Worm (Caenorhabditis elegans) whole organism, L1 larva: Measurements from ENCODE around the gene sdc-3.

ENCODE experiments used
- C04F5.9 ChIP-seq: sonication (generic microtip); optimal IDR thresholded peaks from 2 replicates; lab custom pipeline; 2016; ENCODE audit warnings: missing genetic modification characterization, missing compliant biosample characterization
- C16A3.4 ChIP-seq: fragments of 150-350 bp; optimal IDR thresholded peaks from 2 replicates; lab custom pipeline; 2014; ENCODE audit warnings: missing biosample characterization, missing genetic modification characterization
- Y116A8C.19 ChIP-seq: sonication (generic microtip); optimal IDR thresholded peaks from 2 replicates; lab custom pipeline; 2016; ENCODE audit warnings: missing compliant biosample characterization, missing genetic modification characterization, borderline replicate concordance
- alr-1 ChIP-seq: fragments of 200-800 bp; sonication (Bioruptor generic); optimal IDR thresholded peaks from 2 replicates; lab custom pipeline; 2018; ENCODE audit warnings: borderline replicate concordance, mild to moderate bottlenecking, missing genetic modification characterization, missing compliant biosample characterization
- aly-2 ChIP-seq: fragments of 150-350 bp; optimal IDR thresholded peaks from 2 replicates; lab custom pipeline; 2014; ENCODE audit warnings: missing biosample characterization, missing genetic modification characterization
- ama-1 ChIP-seq: fragments of 150-350 bp; optimal IDR thresholded peaks from 2 replicates; lab custom pipeline; 2014
- ceh-8 ChIP-seq: fragments of 200-800 bp; sonication (Bioruptor generic); optimal IDR thresholded peaks from 2 replicates; lab custom pipeline; 2018; ENCODE audit warnings: mild to moderate bottlenecking, missing genetic modification characterization, moderate library complexity, missing compliant biosample characterization
- ceh-82 ChIP-seq, 3 experiments: fragments of 150-350 bp in 1 of 3; sonication (generic microtip) in 2 of 3; optimal IDR thresholded peaks; 2 replicates each; lab custom pipeline; 2014 to 2017; ENCODE audit warnings: missing biosample characterization in 3 of 3, missing genetic modification characterization in 3 of 3
- ceh-90 ChIP-seq: sonication (generic microtip); optimal IDR thresholded peaks from 2 replicates; lab custom pipeline; 2016; ENCODE audit warnings: missing genetic modification characterization, missing compliant biosample characterization
- ces-1 ChIP-seq: fragments of 150-350 bp; optimal IDR thresholded peaks from 2 replicates; lab custom pipeline; 2014; ENCODE audit warnings: missing biosample characterization, missing genetic modification reagents, missing genetic modification characterization
- dpl-1 ChIP-seq, 3 experiments: fragments of 150-350 bp in 2 of 3; sonication (generic microtip) in 1 of 3; optimal IDR thresholded peaks; 2 replicates each; lab custom pipeline; 2014 to 2017; ENCODE audit warnings: missing biosample characterization in 3 of 3, missing genetic modification characterization in 3 of 3, missing genetic modification reagents in 3 of 3
- efl-3 ChIP-seq: fragments of 200-800 bp; sonication (Bioruptor generic); optimal IDR thresholded peaks from 2 replicates; lab custom pipeline; 2018; ENCODE audit warnings: mild to moderate bottlenecking, missing genetic modification characterization, missing compliant biosample characterization
- egl-27 ChIP-seq, 2 experiments: fragments of 150-350 bp in 1 of 2; sonication (generic microtip); optimal IDR thresholded peaks; 3 replicates each; lab custom pipeline; 2017 to 2018; ENCODE audit warnings: missing biosample characterization in 2 of 2, missing genetic modification characterization in 2 of 2, missing genetic modification reagents in 2 of 2
- elt-2 ChIP-seq: sonication (generic microtip); optimal IDR thresholded peaks from 2 replicates; lab custom pipeline; 2016; ENCODE audit warnings: missing genetic modification characterization, mild to moderate bottlenecking, inconsistent platforms, missing compliant biosample characterization, missing genetic modification reagents
- ets-5 ChIP-seq: fragments of 200-800 bp; sonication (Bioruptor generic); IDR thresholded peaks from 2 replicates; pipeline ENCODE4 v1.3.6; 2022; ENCODE audit warnings: missing genetic modification characterization, missing compliant biosample characterization
- fkh-10 ChIP-seq: sonication (generic microtip); optimal IDR thresholded peaks from 2 replicates; lab custom pipeline; 2017; ENCODE audit warnings: missing biosample characterization, missing genetic modification reagents, missing genetic modification characterization
- grh-1 ChIP-seq: fragments of 200-800 bp; sonication (Bioruptor generic); IDR thresholded peaks from 2 replicates; pipeline ENCODE4 v1.3.6; 2022; ENCODE audit warnings: missing genetic modification reagents, missing genetic modification characterization, missing compliant biosample characterization
- hlh-17 ChIP-seq: fragments of 200-800 bp; sonication (Bioruptor generic); optimal IDR thresholded peaks from 2 replicates; lab custom pipeline; 2018; ENCODE audit warnings: missing genetic modification characterization, mild to moderate bottlenecking, missing compliant biosample characterization, moderate library complexity, borderline replicate concordance
- hlh-4 ChIP-seq: sonication (generic microtip); optimal IDR thresholded peaks from 2 replicates; lab custom pipeline; 2016; ENCODE audit warnings: mild to moderate bottlenecking, missing genetic modification characterization, missing compliant biosample characterization
- hpl-2 ChIP-seq: fragments of 150-350 bp; optimal IDR thresholded peaks from 2 replicates; lab custom pipeline; 2014; ENCODE audit warnings: missing biosample characterization, missing genetic modification reagents, missing genetic modification characterization
- irx-1 ChIP-seq: sonication (generic microtip); optimal IDR thresholded peaks from 2 replicates; lab custom pipeline; 2016; ENCODE audit warnings: missing genetic modification characterization, missing compliant biosample characterization
- lin-13 ChIP-seq: fragments of 150-350 bp; optimal IDR thresholded peaks from 2 replicates; lab custom pipeline; 2014; ENCODE audit warnings: missing biosample characterization, missing genetic modification reagents, missing genetic modification characterization
- lin-14 ChIP-seq: fragments of 200-800 bp; sonication (Bioruptor generic); optimal IDR thresholded peaks from 2 replicates; lab custom pipeline; 2018; ENCODE audit warnings: mild to moderate bottlenecking, missing genetic modification characterization, moderate library complexity, missing compliant biosample characterization
- lir-3 ChIP-seq: sonication (generic microtip); optimal IDR thresholded peaks from 2 replicates; lab custom pipeline; 2016; ENCODE audit warnings: mild to moderate bottlenecking, missing genetic modification characterization, moderate library complexity, missing compliant biosample characterization; ENCODE audit not compliant: poor library complexity
- lsy-2 ChIP-seq, 2 experiments: fragments of 150-350 bp; optimal IDR thresholded peaks; 2 replicates each; lab custom pipeline; 2014; ENCODE audit warnings: missing biosample characterization in 2 of 2, missing genetic modification characterization in 2 of 2
- mab-9 ChIP-seq: fragments of 200-800 bp; sonication (Bioruptor generic); IDR thresholded peaks from 2 replicates; pipeline ENCODE4 v1.3.6; 2022; ENCODE audit warnings: missing genetic modification reagents, missing genetic modification characterization, missing compliant biosample characterization
- mdl-1 ChIP-seq, 2 experiments: fragments of 150-350 bp; optimal IDR thresholded peaks; 2 replicates each; lab custom pipeline; 2014 to 2017; ENCODE audit warnings: missing biosample characterization in 2 of 2, missing genetic modification characterization in 2 of 2, inconsistent platforms in 1 of 2
- mef-2 ChIP-seq: fragments of 150-350 bp; optimal IDR thresholded peaks from 2 replicates; lab custom pipeline; 2014; ENCODE audit warnings: missing biosample characterization, missing genetic modification characterization
- mep-1 ChIP-seq: fragments of 150-350 bp; optimal IDR thresholded peaks from 2 replicates; lab custom pipeline; 2014; ENCODE audit warnings: missing biosample characterization, missing genetic modification characterization
- nhr-11 ChIP-seq: fragments of 150-350 bp; optimal IDR thresholded peaks from 2 replicates; lab custom pipeline; 2014; ENCODE audit warnings: missing biosample characterization, missing genetic modification characterization
- nhr-19 ChIP-seq: fragments of 200-800 bp; sonication (Bioruptor generic); conservative IDR thresholded peaks from 2 replicates; pipeline ENCODE4 v1.3.6; 2022; ENCODE audit warnings: missing genetic modification characterization, missing compliant biosample characterization
- nhr-20 ChIP-seq: sonication (generic microtip); optimal IDR thresholded peaks from 2 replicates; lab custom pipeline; 2016; ENCODE audit warnings: mild to moderate bottlenecking, missing genetic modification characterization, missing compliant biosample characterization
- nhr-237 ChIP-seq: fragments of 150-350 bp; optimal IDR thresholded peaks from 2 replicates; lab custom pipeline; 2014; ENCODE audit warnings: missing biosample characterization, missing genetic modification characterization
- nhr-47 ChIP-seq: sonication (generic microtip); optimal IDR thresholded peaks from 2 replicates; lab custom pipeline; 2016; ENCODE audit warnings: mild to moderate bottlenecking, missing genetic modification characterization, moderate library complexity, missing compliant biosample characterization
- nhr-85 ChIP-seq: sonication (generic microtip); peaks from one replicate; lab custom pipeline; 2016; ENCODE audit warnings: missing genetic modification characterization, inconsistent platforms, missing compliant biosample characterization
- nhr-90 ChIP-seq: sonication (generic microtip); optimal IDR thresholded peaks from 2 replicates; lab custom pipeline; 2016; ENCODE audit warnings: mild to moderate bottlenecking, missing genetic modification characterization, missing compliant biosample characterization; ENCODE audit not compliant: poor library complexity
- pax-3 ChIP-seq: fragments of 200-800 bp; sonication (Bioruptor generic); optimal IDR thresholded peaks from 2 replicates; lab custom pipeline; 2018; ENCODE audit warnings: mild to moderate bottlenecking, missing genetic modification characterization, moderate library complexity, missing compliant biosample characterization
- rnt-1 ChIP-seq: sonication (generic microtip); optimal IDR thresholded peaks from 2 replicates; lab custom pipeline; 2016; ENCODE audit warnings: mild to moderate bottlenecking, missing genetic modification characterization, moderate library complexity, missing compliant biosample characterization
- snpc-4 ChIP-seq: fragments of 150-350 bp; optimal IDR thresholded peaks from 2 replicates; lab custom pipeline; 2014; ENCODE audit warnings: missing biosample characterization, missing genetic modification characterization
- sptf-1 ChIP-seq: fragments of 150-350 bp; optimal IDR thresholded peaks from 2 replicates; lab custom pipeline; 2014; ENCODE audit warnings: missing biosample characterization, missing genetic modification characterization
- unc-130 ChIP-seq: fragments of 150-350 bp; optimal IDR thresholded peaks from 2 replicates; lab custom pipeline; 2017; ENCODE audit warnings: missing biosample characterization, missing genetic modification characterization, inconsistent platforms
- unc-62 ChIP-seq: fragments of 150-350 bp; optimal IDR thresholded peaks from 2 replicates; lab custom pipeline; 2014; ENCODE audit warnings: missing biosample characterization, missing genetic modification reagents, missing genetic modification characterization
- unc-86 ChIP-seq: sonication (generic microtip); optimal IDR thresholded peaks from 2 replicates; lab custom pipeline; 2016; ENCODE audit warnings: missing genetic modification characterization, missing compliant biosample characterization
- unc-98 ChIP-seq: fragments of 200-800 bp; sonication (Bioruptor generic); IDR thresholded peaks from 2 replicates; pipeline ENCODE4 v1.3.6; 2022; ENCODE audit warnings: missing genetic modification characterization, missing compliant biosample characterization
- vab-15 ChIP-seq: sonication (generic microtip); optimal IDR thresholded peaks from 2 replicates; lab custom pipeline; 2017; ENCODE audit warnings: missing genotype, mild to moderate bottlenecking, missing genetic modification characterization, missing compliant biosample characterization
- xbp-1 ChIP-seq: sonication (generic microtip); optimal IDR thresholded peaks from 2 replicates; lab custom pipeline; 2016; ENCODE audit warnings: missing genetic modification characterization, missing compliant biosample characterization
- zag-1 ChIP-seq: fragments of 150-350 bp; optimal IDR thresholded peaks from 2 replicates; lab custom pipeline; 2014; ENCODE audit warnings: missing biosample characterization, missing genetic modification characterization
- zip-4 ChIP-seq: fragments of 200-800 bp; sonication (Bioruptor generic); optimal IDR thresholded peaks from 2 replicates; lab custom pipeline; 2018; ENCODE audit warnings: mild to moderate bottlenecking, missing genetic modification characterization, moderate library complexity, missing compliant biosample characterization
- ztf-4 ChIP-seq: fragments of 150-350 bp; optimal IDR thresholded peaks from 2 replicates; lab custom pipeline; 2014; ENCODE audit warnings: missing biosample characterization, missing genetic modification characterization

sdc-3 gene

ce11 chrV:15083659-15084058 lies 35.7 kb upstream of the sdc-3 start (continued):
- peak; percentile 18 for TF ChIP-seq rnt-1 (tag; lab: Kevin White, UChicago)
- no peak for TF ChIP-seq efl-3 (GFP tag; lab: Kevin White, UChicago)
- peak in 1 of 2 experiments; percentile 19 for TF ChIP-seq lsy-2 (tag; optimal IDR thresholded peaks at IDR 0.05; lab: Kevin White, UChicago)
- no peak for TF ChIP-seq nhr-11
- no peak for TF ChIP-seq nhr-47 (tag; lab: Kevin White, UChicago)
- no peak for TF ChIP-seq unc-62 (GFP tag; lab: Kevin White, UChicago)
- no peak for TF ChIP-seq ceh-82 (tag; optimal IDR thresholded peaks at IDR 0.05; lab: Kevin White, UChicago)
- no peak for TF ChIP-seq unc-98
- TF ChIP-seq xbp-1 (tag; lab: Kevin White, UChicago) = no peak
- TF ChIP-seq ama-1 (lab: Kevin White, UChicago) = peak; percentile 93
- no peak for TF ChIP-seq egl-27 (tag; optimal IDR thresholded peaks at IDR 0.05; lab: Kevin White, UChicago)
- TF ChIP-seq zip-4 (GFP tag; lab: Kevin White, UChicago) = no peak
- no peak for TF ChIP-seq vab-15
- TF ChIP-seq nhr-237 (tag; lab: Kevin White, UChicago) = no peak
- no peak for TF ChIP-seq hpl-2 (GFP tag; lab: Kevin White, UChicago)
- no peak for TF ChIP-seq grh-1
- no peak for TF ChIP-seq alr-1 (tag; lab: Kevin White, UChicago)
- no peak for TF ChIP-seq unc-86 (tag; lab: Kevin White, UChicago)
- TF ChIP-seq nhr-20 (tag; lab: Kevin White, UChicago) = peak; percentile 6
- TF ChIP-seq lin-13 (GFP tag; lab: Kevin White, UChicago) = no peak
- no peak for TF ChIP-seq mef-2 (tag; lab: Kevin White, UChicago)
- no peak for TF ChIP-seq lin-14 (GFP tag; lab: Kevin White, UChicago)
- no peak for TF ChIP-seq ets-5
- TF ChIP-seq ceh-8 (GFP tag; lab: Kevin White, UChicago) = no peak
- TF ChIP-seq aly-2 (tag; lab: Kevin White, UChicago) = peak; percentile 84
- no peak for TF ChIP-seq nhr-90 (tag; lab: Kevin White, UChicago)
- no peak for TF ChIP-seq ces-1 (GFP tag; lab: Kevin White, UChicago)
- no peak for TF ChIP-seq zag-1 (tag; lab: Kevin White, UChicago)
- TF ChIP-seq pax-3 (tag; lab: Kevin White, UChicago) = peak; percentile 30
- no peak for TF ChIP-seq dpl-1 (GFP tag; optimal IDR thresholded peaks at IDR 0.05; lab: Kevin White, UChicago)
- no peak for TF ChIP-seq nhr-85
- TF ChIP-seq C04F5.9 (tag; lab: Kevin White, UChicago) = no peak
- no peak for TF ChIP-seq Y116A8C.19

ce11 chrV:15082291-15082690 lies 34.3 kb upstream of the sdc-3 start, which contains the start of the genes C01G10.10 and C01G10.9:
Gene C01G10.10, minus strand, starts transcription at chrV:15082441.
Gene C01G10.9, plus strand, starts transcription at chrV:15082530.
- TF ChIP-seq unc-86 (tag; lab: Kevin White, UChicago) = peak; percentile 46
- TF ChIP-seq hlh-17 = no peak
- TF ChIP-seq C16A3.4 (tag; lab: Kevin White, UChicago) = peak; percentile 27
- TF ChIP-seq alr-1 (tag; lab: Kevin White, UChicago) = no peak
- no peak for TF ChIP-seq vab-15
- peak; percentile 79 for TF ChIP-seq mep-1 (tag; lab: Kevin White, UChicago)
- no peak for TF ChIP-seq nhr-11
- TF ChIP-seq zag-1 (tag; lab: Kevin White, UChicago) = no peak
- no peak for TF ChIP-seq ztf-4 (tag; lab: Kevin White, UChicago)
- TF ChIP-seq hlh-4 (tag; lab: Kevin White, UChicago) = peak; percentile 80
- TF ChIP-seq nhr-20 (tag; lab: Kevin White, UChicago) = peak; percentile 85
- no peak for TF ChIP-seq mdl-1 (tag; optimal IDR thresholded peaks at IDR 0.05; lab: Kevin White, UChicago)
- peak; percentile 50 for TF ChIP-seq snpc-4 (tag; lab: Kevin White, UChicago)
- TF ChIP-seq nhr-90 (tag; lab: Kevin White, UChicago) = peak; percentile 92
- TF ChIP-seq ces-1 (GFP tag; lab: Kevin White, UChicago) = no peak
- no peak for TF ChIP-seq mef-2 (tag; lab: Kevin White, UChicago)
- peak; percentile 20 for TF ChIP-seq zip-4 (GFP tag; lab: Kevin White, UChicago)
- TF ChIP-seq nhr-85 = peak; percentile 93
- peak; percentile 78; the same call in 1 of the 2 replicates for TF ChIP-seq mab-9 (GFP tag; lab: Robert Waterston, UW)
- TF ChIP-seq pax-3 (tag; lab: Kevin White, UChicago) = peak; percentile 96
- TF ChIP-seq aly-2 (tag; lab: Kevin White, UChicago) = no peak
- peak; percentile 96 for TF ChIP-seq lir-3 (tag; lab: Kevin White, UChicago)
- TF ChIP-seq fkh-10 (GFP tag; lab: Kevin White, UChicago) = no peak
- TF ChIP-seq sptf-1 (tag; lab: Kevin White, UChicago) = no peak
- peak; percentile 92 for TF ChIP-seq ceh-90 (tag; lab: Kevin White, UChicago)
- TF ChIP-seq unc-98 = peak; percentile 58; the same call in 1 of the 2 replicates
- peak; percentile 77 for TF ChIP-seq xbp-1 (tag; lab: Kevin White, UChicago)
- TF ChIP-seq elt-2 (tag; lab: Kevin White, UChicago) = peak; percentile 67
- TF ChIP-seq unc-130 (tag; lab: Kevin White, UChicago) = peak; percentile 34
- peak; percentile 93 for TF ChIP-seq irx-1
- TF ChIP-seq nhr-19 = peak; percentile 73
